Fruit fly (Drosophila melanogaster): ENCODE measurements around the gene CG42591.

CG42591 gene

DNA sequence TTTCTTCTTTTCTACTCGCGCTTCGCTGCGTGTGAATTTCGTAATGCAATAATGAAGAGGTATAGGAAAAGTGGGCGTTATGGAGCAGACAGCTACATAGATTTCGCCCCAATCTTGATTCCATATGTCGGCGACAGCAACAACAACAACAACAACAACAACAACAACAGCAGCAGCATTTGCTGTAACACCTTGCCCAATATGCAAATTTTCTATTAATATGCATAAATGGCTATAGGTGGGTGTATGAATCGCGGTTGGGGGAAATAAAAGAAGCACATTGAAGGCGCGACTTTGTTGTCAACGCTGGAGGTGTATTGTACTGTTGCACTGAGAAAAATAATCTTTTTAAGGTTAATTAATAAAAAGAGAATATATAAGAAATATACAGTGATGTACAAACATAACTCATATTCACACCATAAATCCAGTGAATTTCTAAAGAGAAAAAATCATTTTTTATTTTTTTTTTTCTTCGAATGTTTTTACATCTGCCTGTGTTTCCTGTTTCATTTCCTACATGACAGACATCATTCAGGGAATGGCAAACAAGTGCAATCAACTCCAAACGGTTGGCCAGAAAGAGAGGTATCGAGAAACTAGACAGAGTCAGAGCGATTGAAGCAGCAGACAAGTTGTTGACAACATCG is 28.2 kb downstream of the CG42591 start:
- TF ChIP-seq psq (optimal IDR thresholded peaks at IDR 0.05) (no peak), pan (optimal IDR thresholded peaks at IDR 0.05) (no peak), CG8478 (optimal IDR thresholded peaks at IDR 0.05) (no peak), usp (GFP tag; optimal IDR thresholded peaks at IDR 0.05) (no peak), Dll (optimal IDR thresholded peaks at IDR 0.05) (no peak), EcR (GFP tag; optimal IDR thresholded peaks at IDR 0.05) (no peak)

DNA sequence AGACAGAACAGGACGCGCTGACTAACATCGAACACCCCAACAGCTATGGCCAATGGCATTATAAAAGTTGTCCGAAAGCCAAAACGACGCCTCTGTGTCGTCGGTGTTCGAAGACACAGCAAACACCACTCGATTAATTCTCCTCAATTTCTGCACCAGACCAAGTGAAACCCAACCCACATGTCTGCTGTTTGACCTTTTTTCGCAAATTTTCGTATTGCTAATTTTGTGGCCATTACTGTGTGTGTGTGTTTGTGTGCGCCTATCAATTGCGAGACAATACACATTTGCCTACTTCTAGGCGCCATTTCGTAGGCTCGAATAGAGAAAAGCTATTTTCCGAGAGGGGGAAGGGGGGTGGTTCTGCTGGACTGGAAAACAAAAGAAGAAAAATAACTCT is 30.6 kb downstream of the CG42591 start:
- no peak for TF ChIP-seq EcR (GFP tag; optimal IDR thresholded peaks at IDR 0.05)
- TF ChIP-seq Dll (optimal IDR thresholded peaks at IDR 0.05) = no peak
- TF ChIP-seq usp (GFP tag; optimal IDR thresholded peaks at IDR 0.05) = no peak
- no peak for TF ChIP-seq psq (optimal IDR thresholded peaks at IDR 0.05)
- TF ChIP-seq CG8478 (optimal IDR thresholded peaks at IDR 0.05) = no peak
- no peak for TF ChIP-seq pan (optimal IDR thresholded peaks at IDR 0.05)

DNA sequence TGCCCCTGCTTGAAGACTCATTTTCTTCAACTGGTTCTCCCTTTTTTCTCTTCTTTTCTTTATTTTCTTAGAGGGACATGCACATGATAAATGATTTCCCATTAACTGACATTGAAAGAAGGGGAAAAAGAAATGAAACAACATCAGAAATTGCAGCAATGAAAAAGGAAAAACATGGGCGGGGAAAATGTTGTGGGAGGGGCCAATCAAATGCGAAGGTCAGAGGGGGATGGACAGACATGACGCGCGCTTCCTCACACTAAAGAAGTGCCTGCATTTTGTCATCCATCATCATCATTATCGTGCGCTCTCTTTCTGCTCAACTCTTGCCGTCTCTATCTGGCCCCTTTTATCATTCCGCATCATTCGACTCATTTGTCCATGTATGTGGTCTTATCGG is 32.1 kb downstream of the CG42591 start:
- no peak for TF ChIP-seq psq (optimal IDR thresholded peaks at IDR 0.05)
- no peak for TF ChIP-seq usp (GFP tag; optimal IDR thresholded peaks at IDR 0.05)
- no peak for TF ChIP-seq pan (optimal IDR thresholded peaks at IDR 0.05)
- no peak for TF ChIP-seq Dll (optimal IDR thresholded peaks at IDR 0.05)
- TF ChIP-seq EcR (GFP tag; optimal IDR thresholded peaks at IDR 0.05) = no peak
- no peak for TF ChIP-seq CG8478 (optimal IDR thresholded peaks at IDR 0.05)

DNA sequence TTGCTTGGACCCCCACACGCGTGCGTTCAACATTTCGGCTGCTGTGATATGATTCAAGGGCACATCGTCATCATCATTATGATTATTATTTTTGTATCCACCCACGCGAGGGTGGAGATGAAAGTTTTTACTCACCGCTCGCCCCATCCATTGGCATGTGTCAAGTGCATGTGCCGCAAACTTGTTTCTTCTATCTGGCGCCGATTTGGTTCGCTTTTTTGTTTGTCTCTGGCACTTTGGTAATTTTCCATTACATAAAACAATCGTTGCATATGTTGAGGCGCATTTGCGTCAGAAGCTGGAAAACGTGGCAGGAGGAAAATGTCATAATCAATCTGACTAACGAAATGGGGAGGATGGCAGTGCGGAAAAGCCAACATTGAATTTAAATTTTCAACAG is 36.0 kb downstream of the CG42591 start:
- TF ChIP-seq EcR (GFP tag; optimal IDR thresholded peaks at IDR 0.05) (no peak), Dll (optimal IDR thresholded peaks at IDR 0.05) (no peak), CG8478 (optimal IDR thresholded peaks at IDR 0.05) (no peak), usp (GFP tag; optimal IDR thresholded peaks at IDR 0.05) (no peak), pan (optimal IDR thresholded peaks at IDR 0.05) (no peak), psq (optimal IDR thresholded peaks at IDR 0.05) (no peak)

DNA sequence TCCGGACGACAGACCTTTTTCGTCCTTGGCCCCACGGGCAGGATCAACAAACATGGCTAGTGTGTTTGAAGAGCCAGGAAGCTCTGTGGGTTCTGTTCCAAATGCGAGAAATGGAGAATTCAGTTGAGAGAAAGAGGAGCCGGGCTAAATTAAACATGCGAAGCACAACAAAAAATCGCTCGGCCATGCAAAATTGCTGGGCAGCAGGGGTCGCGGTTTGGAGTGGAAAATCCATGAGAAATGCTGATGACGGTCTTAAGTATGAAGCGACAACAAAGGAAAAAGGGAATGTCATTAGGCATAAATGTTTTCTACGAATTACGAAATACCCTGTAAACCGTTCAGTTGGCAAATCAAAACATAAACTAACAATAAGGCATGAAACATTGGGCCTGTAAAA is 36.7 kb downstream of the CG42591 start:
- TF ChIP-seq EcR (GFP tag; optimal IDR thresholded peaks at IDR 0.05) (no peak), CG8478 (optimal IDR thresholded peaks at IDR 0.05) (no peak), pan (optimal IDR thresholded peaks at IDR 0.05) (no peak), Dll (optimal IDR thresholded peaks at IDR 0.05) (no peak), psq (optimal IDR thresholded peaks at IDR 0.05) (no peak), usp (GFP tag; optimal IDR thresholded peaks at IDR 0.05) (no peak)

DNA sequence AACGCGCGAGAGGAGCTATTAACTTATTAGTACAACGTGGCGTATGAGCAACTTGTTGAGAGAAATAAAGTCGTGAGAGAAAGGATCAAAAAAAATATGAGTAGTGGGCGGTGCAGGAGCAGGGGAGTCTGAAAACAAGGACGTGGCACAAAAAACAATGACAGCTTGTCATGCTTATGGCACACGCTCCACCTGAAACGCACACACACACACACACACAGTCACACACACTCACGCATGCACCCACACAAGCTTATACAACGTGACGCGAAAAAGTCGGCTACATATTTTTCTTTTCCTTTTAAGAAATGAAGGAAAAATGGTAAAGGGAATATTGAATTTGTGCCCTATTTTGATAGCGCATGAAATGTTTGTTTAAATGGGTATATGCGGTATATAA is 38.3 kb downstream of the CG42591 start:
- TF ChIP-seq Dll (optimal IDR thresholded peaks at IDR 0.05) (no peak), CG8478 (optimal IDR thresholded peaks at IDR 0.05) (no peak), usp (GFP tag; optimal IDR thresholded peaks at IDR 0.05) (no peak), EcR (GFP tag; optimal IDR thresholded peaks at IDR 0.05) (no peak), pan (optimal IDR thresholded peaks at IDR 0.05) (no peak), psq (optimal IDR thresholded peaks at IDR 0.05) (no peak)

DNA sequence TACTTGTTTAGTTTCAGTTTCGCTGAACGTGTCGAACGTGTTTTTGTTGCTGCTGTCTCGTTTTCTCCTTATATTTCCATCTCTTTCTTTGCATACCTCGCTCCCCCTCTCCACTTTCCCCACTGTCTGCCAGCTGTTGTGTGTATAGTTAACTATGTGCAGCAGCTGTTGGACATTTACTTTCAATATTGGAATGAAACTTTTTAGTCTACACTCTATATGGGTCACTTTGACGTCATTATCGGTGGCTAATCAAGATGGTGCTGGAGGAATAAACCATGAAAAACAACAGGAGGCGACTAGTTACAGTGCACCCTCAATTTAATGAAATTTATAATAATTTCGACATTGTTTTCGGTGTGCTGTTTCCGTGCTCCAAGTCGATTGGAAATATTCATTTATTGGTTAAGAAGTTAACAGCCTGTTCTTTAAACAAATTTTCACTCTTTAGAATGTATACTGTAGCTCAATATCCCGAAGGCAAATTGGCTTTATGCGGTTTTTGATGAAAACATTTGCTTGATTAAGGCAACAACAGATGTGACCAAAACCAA is 40.5 kb downstream of the CG42591 start:
- TF ChIP-seq usp (GFP tag; optimal IDR thresholded peaks at IDR 0.05) = no peak
- TF ChIP-seq EcR (GFP tag; optimal IDR thresholded peaks at IDR 0.05) = no peak
- no peak for TF ChIP-seq Dll (optimal IDR thresholded peaks at IDR 0.05)
- no peak for TF ChIP-seq CG8478 (optimal IDR thresholded peaks at IDR 0.05)
- no peak for TF ChIP-seq pan (optimal IDR thresholded peaks at IDR 0.05)

DNA sequence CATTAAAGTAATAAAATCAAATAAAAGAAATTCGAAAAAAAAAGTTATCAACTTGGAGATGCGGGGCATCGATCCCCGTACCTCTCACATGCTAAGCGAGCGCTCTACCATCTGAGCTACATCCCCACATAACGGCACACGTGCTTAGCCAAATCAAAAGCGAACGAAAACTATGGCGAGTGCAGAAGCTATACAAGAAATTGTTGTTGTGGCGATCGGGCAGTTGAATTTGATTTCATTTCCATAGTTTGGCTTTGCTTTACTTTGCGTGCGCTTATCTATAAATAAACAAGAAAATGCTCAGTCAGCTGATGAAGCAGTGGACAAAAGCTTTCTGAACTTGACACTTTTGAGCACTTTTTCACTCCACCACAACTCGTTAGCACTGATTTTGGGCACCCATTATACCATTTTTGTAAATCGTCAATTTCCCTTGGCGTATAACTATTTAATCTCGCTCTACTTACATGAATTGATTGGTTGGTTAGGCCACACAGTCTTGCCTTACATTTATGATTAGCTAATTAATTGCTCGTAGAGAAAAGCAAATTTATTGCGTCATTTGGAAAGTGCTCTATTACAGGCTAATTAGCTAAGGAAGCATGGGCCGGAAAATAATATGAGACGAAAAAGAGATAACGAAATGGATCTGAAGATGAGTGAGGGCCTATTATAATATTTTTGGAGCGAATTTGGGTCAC is 41.1 kb downstream of the CG42591 start:
- TF ChIP-seq Dll (optimal IDR thresholded peaks at IDR 0.05) (no peak), CG8478 (optimal IDR thresholded peaks at IDR 0.05) (no peak), usp (GFP tag; optimal IDR thresholded peaks at IDR 0.05) (no peak), pan (optimal IDR thresholded peaks at IDR 0.05) (no peak), psq (optimal IDR thresholded peaks at IDR 0.05) (no peak), EcR (GFP tag; optimal IDR thresholded peaks at IDR 0.05) (no peak)

DNA sequence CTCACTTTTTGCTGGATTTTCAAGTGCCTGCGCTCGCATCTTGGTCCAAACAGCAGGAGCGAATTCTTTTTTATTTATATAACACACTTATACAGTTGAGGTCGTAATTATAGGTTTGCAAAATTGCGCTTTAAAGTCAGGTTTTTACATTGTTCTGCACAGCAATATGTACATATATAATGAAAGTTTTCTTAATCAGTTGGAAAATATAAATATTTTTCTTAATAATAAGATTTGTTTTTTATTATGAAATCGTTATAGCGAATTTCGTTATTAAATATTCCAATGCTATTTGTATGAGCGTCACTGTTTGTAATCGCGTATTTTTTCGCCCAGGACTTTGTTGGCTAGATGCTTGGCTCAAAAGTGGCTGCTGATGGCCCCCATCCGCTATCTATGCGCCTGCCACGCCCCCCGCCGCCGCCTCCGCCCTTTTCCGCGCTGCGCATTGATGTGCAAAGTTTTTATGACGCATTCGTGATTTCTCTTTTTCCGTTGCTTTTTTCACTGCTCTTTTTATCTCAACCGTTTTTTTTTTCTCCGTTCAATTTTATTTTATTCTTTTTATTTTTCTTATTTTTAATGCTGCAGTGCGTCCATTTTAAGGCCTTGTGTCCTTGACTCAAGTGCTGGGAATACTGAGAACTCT is 42.0 kb downstream of the CG42591 start:
- TF ChIP-seq CG8478 (optimal IDR thresholded peaks at IDR 0.05) (no peak), EcR (GFP tag; optimal IDR thresholded peaks at IDR 0.05) (no peak), psq (optimal IDR thresholded peaks at IDR 0.05) (no peak), Dll (optimal IDR thresholded peaks at IDR 0.05) (no peak), usp (GFP tag; optimal IDR thresholded peaks at IDR 0.05) (no peak), pan (optimal IDR thresholded peaks at IDR 0.05) (no peak)

DNA sequence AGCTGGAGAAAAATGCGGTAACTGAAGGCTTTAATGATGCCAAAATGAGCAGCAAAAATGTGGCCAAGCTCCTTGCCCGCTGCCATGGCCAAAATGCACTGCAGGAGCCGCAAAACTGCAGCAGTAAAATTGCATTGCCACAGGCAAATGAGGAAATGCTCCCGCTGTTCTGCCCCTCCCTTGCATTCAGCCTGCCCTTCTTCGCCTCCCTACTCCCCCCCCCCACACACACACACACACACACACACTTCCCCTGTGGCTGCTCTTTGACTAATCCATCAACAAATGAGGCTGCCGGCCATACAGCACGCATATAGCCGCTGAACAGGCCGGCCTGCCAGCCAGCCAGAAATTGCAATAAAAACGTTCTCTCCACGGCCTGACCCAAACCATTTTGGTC is 42.5 kb downstream of the CG42591 start:
- TF ChIP-seq pan (optimal IDR thresholded peaks at IDR 0.05) (no peak), Dll (optimal IDR thresholded peaks at IDR 0.05) (peak; percentile 77), usp (GFP tag; optimal IDR thresholded peaks at IDR 0.05) (no peak), EcR (GFP tag; optimal IDR thresholded peaks at IDR 0.05) (no peak), psq (optimal IDR thresholded peaks at IDR 0.05) (no peak), CG8478 (optimal IDR thresholded peaks at IDR 0.05) (no peak)

DNA sequence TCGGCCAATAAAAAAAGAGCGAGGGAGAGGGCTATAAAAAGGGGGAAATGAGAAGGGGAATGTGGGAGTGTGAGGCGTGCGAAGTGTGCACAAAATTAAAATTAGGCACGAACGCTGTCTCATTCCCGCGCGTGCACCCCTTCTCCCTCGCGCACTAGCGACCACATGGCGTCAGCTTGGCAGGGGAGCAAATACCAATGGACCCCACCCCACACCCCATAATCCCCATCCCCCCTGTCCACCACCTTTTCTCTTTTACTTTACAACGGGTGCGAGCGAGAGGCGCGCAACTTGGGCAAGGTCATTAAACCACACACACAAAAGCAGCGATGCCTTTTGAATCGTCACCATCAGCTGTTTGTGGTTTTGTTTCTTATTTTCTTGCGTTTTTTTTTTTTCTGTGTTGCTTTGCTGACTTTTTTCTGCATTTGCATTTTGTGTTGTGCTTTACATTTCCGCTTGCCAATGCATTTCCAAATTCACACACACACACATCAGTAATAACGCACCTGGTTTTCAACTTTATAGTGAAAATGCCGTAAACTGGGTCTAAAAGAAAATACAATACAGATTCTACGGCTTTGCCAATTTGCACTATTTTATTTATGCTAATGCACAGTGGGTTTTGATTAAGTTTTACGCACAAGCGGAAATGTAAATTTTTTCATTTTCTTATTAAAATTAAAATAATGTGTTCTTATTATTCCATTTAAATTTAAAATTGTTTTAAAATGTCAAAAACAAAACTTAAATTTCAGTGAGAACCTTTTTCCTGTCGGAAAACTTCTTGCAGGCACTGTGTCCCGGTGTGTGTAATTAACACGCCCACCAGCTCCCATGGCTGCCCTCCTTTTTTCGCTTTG is 45.3 kb downstream of the CG42591 start:
- TF ChIP-seq usp (GFP tag; optimal IDR thresholded peaks at IDR 0.05) (no peak), CG8478 (optimal IDR thresholded peaks at IDR 0.05) (no peak), psq (optimal IDR thresholded peaks at IDR 0.05) (no peak), pan (optimal IDR thresholded peaks at IDR 0.05) (no peak), EcR (GFP tag; optimal IDR thresholded peaks at IDR 0.05) (peak; percentile 68 to 83), Dll (optimal IDR thresholded peaks at IDR 0.05) (no peak)
